Worm (Caenorhabditis elegans) whole organism, L1 larva: ENCODE data around the gene lrr-1.
A peak's percentile ranks its signal among the peaks of the same experiment; 100 is the strongest.

ENCODE experiments used
- C16A3.4 ChIP-seq: fragments of 150-350 bp; optimal IDR thresholded peaks from 2 replicates; lab custom pipeline; 2014; ENCODE audit warnings: missing biosample characterization, missing genetic modification characterization
- C34B4.2 ChIP-seq: sonication (generic microtip); optimal IDR thresholded peaks from 2 replicates; lab custom pipeline; 2017; ENCODE audit warnings: mild to moderate bottlenecking, missing genetic modification characterization, missing compliant biosample characterization
- Y116A8C.19 ChIP-seq: sonication (generic microtip); optimal IDR thresholded peaks from 2 replicates; lab custom pipeline; 2016; ENCODE audit warnings: missing compliant biosample characterization, missing genetic modification characterization, borderline replicate concordance
- aha-1 ChIP-seq: fragments of 150-350 bp; optimal IDR thresholded peaks from 2 replicates; lab custom pipeline; 2014; ENCODE audit warnings: missing biosample characterization, missing genetic modification characterization
- alr-1 ChIP-seq: fragments of 200-800 bp; sonication (Bioruptor generic); optimal IDR thresholded peaks from 2 replicates; lab custom pipeline; 2018; ENCODE audit warnings: borderline replicate concordance, mild to moderate bottlenecking, missing genetic modification characterization, missing compliant biosample characterization
- aly-2 ChIP-seq: fragments of 150-350 bp; optimal IDR thresholded peaks from 2 replicates; lab custom pipeline; 2014; ENCODE audit warnings: missing biosample characterization, missing genetic modification characterization
- ama-1 ChIP-seq: fragments of 150-350 bp; optimal IDR thresholded peaks from 2 replicates; lab custom pipeline; 2014
- blmp-1 ChIP-seq: fragments of 150-350 bp; optimal IDR thresholded peaks from 2 replicates; lab custom pipeline; 2014; ENCODE audit warnings: missing biosample characterization, missing genetic modification characterization
- ceh-63 ChIP-seq: fragments of 200-800 bp; sonication (Bioruptor generic); optimal IDR thresholded peaks from 2 replicates; lab custom pipeline; 2018; ENCODE audit warnings: mild to moderate bottlenecking, missing genetic modification characterization, missing compliant biosample characterization
- ceh-82 ChIP-seq, 3 experiments: fragments of 150-350 bp in 1 of 3; sonication (generic microtip) in 2 of 3; optimal IDR thresholded peaks; 2 replicates each; lab custom pipeline; 2014 to 2017; ENCODE audit warnings: missing biosample characterization in 3 of 3, missing genetic modification characterization in 3 of 3
- ces-1 ChIP-seq: fragments of 150-350 bp; optimal IDR thresholded peaks from 2 replicates; lab custom pipeline; 2014; ENCODE audit warnings: missing biosample characterization, missing genetic modification reagents, missing genetic modification characterization
- dpl-1 ChIP-seq, 3 experiments: fragments of 150-350 bp in 2 of 3; sonication (generic microtip) in 1 of 3; optimal IDR thresholded peaks; 2 replicates each; lab custom pipeline; 2014 to 2017; ENCODE audit warnings: missing biosample characterization in 3 of 3, missing genetic modification characterization in 3 of 3, missing genetic modification reagents in 3 of 3
- dsc-1 ChIP-seq: sonication (generic microtip); optimal IDR thresholded peaks from 2 replicates; lab custom pipeline; 2016; ENCODE audit warnings: mild to moderate bottlenecking, missing genetic modification characterization, missing compliant biosample characterization
- efl-1 ChIP-seq, 4 experiments: fragments of 150-350 bp; optimal IDR thresholded peaks in 3 of 4; peaks in 1 of 4; 1 replicate in 1 of 4; 2 replicates in 3 of 4; lab custom pipeline; 2014; ENCODE audit warnings: missing biosample characterization in 2 of 4, missing genetic modification characterization in 2 of 4, missing genetic modification reagents in 2 of 4
- egl-13 ChIP-seq: sonication (generic microtip); optimal IDR thresholded peaks from 2 replicates; lab custom pipeline; 2016; ENCODE audit warnings: missing genotype, missing genetic modification reagents, missing genetic modification characterization, missing compliant biosample characterization
- egl-27 ChIP-seq, 2 experiments: fragments of 150-350 bp in 1 of 2; sonication (generic microtip); optimal IDR thresholded peaks; 3 replicates each; lab custom pipeline; 2017 to 2018; ENCODE audit warnings: missing biosample characterization in 2 of 2, missing genetic modification characterization in 2 of 2, missing genetic modification reagents in 2 of 2
- ets-5 ChIP-seq: fragments of 200-800 bp; sonication (Bioruptor generic); IDR thresholded peaks from 2 replicates; pipeline ENCODE4 v1.3.6; 2022; ENCODE audit warnings: missing genetic modification characterization, missing compliant biosample characterization
- fkh-10 ChIP-seq: sonication (generic microtip); optimal IDR thresholded peaks from 2 replicates; lab custom pipeline; 2017; ENCODE audit warnings: missing biosample characterization, missing genetic modification reagents, missing genetic modification characterization
- fkh-4 ChIP-seq: sonication (generic microtip); optimal IDR thresholded peaks from 2 replicates; lab custom pipeline; 2016; ENCODE audit warnings: missing compliant biosample characterization, missing genetic modification characterization, borderline replicate concordance
- fos-1 ChIP-seq: fragments of 150-350 bp; optimal IDR thresholded peaks from 2 replicates; lab custom pipeline; 2014; ENCODE audit warnings: missing biosample characterization, missing genetic modification characterization
- grh-1 ChIP-seq: fragments of 200-800 bp; sonication (Bioruptor generic); IDR thresholded peaks from 2 replicates; pipeline ENCODE4 v1.3.6; 2022; ENCODE audit warnings: missing genetic modification reagents, missing genetic modification characterization, missing compliant biosample characterization
- hlh-4 ChIP-seq: sonication (generic microtip); optimal IDR thresholded peaks from 2 replicates; lab custom pipeline; 2016; ENCODE audit warnings: mild to moderate bottlenecking, missing genetic modification characterization, missing compliant biosample characterization
- hpl-2 ChIP-seq: fragments of 150-350 bp; optimal IDR thresholded peaks from 2 replicates; lab custom pipeline; 2014; ENCODE audit warnings: missing biosample characterization, missing genetic modification reagents, missing genetic modification characterization
- irx-1 ChIP-seq: sonication (generic microtip); optimal IDR thresholded peaks from 2 replicates; lab custom pipeline; 2016; ENCODE audit warnings: missing genetic modification characterization, missing compliant biosample characterization
- lin-13 ChIP-seq: fragments of 150-350 bp; optimal IDR thresholded peaks from 2 replicates; lab custom pipeline; 2014; ENCODE audit warnings: missing biosample characterization, missing genetic modification reagents, missing genetic modification characterization
- lin-14 ChIP-seq: fragments of 200-800 bp; sonication (Bioruptor generic); optimal IDR thresholded peaks from 2 replicates; lab custom pipeline; 2018; ENCODE audit warnings: mild to moderate bottlenecking, missing genetic modification characterization, moderate library complexity, missing compliant biosample characterization
- lin-15B ChIP-seq: fragments of 150-350 bp; sonication (generic microtip); optimal IDR thresholded peaks from 3 replicates; lab custom pipeline; 2014; ENCODE audit warnings: missing biosample characterization, missing genetic modification characterization
- lin-39 ChIP-seq: fragments of 150-350 bp; optimal IDR thresholded peaks from 2 replicates; lab custom pipeline; 2014; ENCODE audit warnings: missing biosample characterization, missing genetic modification reagents, missing genetic modification characterization
- lir-3 ChIP-seq: sonication (generic microtip); optimal IDR thresholded peaks from 2 replicates; lab custom pipeline; 2016; ENCODE audit warnings: mild to moderate bottlenecking, missing genetic modification characterization, moderate library complexity, missing compliant biosample characterization; ENCODE audit not compliant: poor library complexity
- lsy-2 ChIP-seq, 2 experiments: fragments of 150-350 bp; optimal IDR thresholded peaks; 2 replicates each; lab custom pipeline; 2014; ENCODE audit warnings: missing biosample characterization in 2 of 2, missing genetic modification characterization in 2 of 2
- mef-2 ChIP-seq: fragments of 150-350 bp; optimal IDR thresholded peaks from 2 replicates; lab custom pipeline; 2014; ENCODE audit warnings: missing biosample characterization, missing genetic modification characterization
- mep-1 ChIP-seq: fragments of 150-350 bp; optimal IDR thresholded peaks from 2 replicates; lab custom pipeline; 2014; ENCODE audit warnings: missing biosample characterization, missing genetic modification characterization
- nhr-11 ChIP-seq: fragments of 150-350 bp; optimal IDR thresholded peaks from 2 replicates; lab custom pipeline; 2014; ENCODE audit warnings: missing biosample characterization, missing genetic modification characterization
- nhr-12 ChIP-seq: sonication (generic microtip); optimal IDR thresholded peaks from 2 replicates; lab custom pipeline; 2017; ENCODE audit warnings: missing biosample characterization, missing genetic modification characterization
- nhr-19 ChIP-seq: fragments of 200-800 bp; sonication (Bioruptor generic); conservative IDR thresholded peaks from 2 replicates; pipeline ENCODE4 v1.3.6; 2022; ENCODE audit warnings: missing genetic modification characterization, missing compliant biosample characterization
- nhr-28 ChIP-seq: fragments of 150-350 bp; optimal IDR thresholded peaks from 2 replicates; lab custom pipeline; 2014; ENCODE audit warnings: missing biosample characterization, missing genetic modification characterization
- nhr-71 ChIP-seq: sonication (generic microtip); optimal IDR thresholded peaks from 2 replicates; lab custom pipeline; 2016; ENCODE audit warnings: mild to moderate bottlenecking, missing genetic modification characterization, moderate library complexity, missing compliant biosample characterization
- nhr-76 ChIP-seq: sonication (generic microtip); optimal IDR thresholded peaks from 2 replicates; lab custom pipeline; 2017; ENCODE audit warnings: missing biosample characterization, missing genetic modification characterization
- nhr-85 ChIP-seq: sonication (generic microtip); peaks from one replicate; lab custom pipeline; 2016; ENCODE audit warnings: missing genetic modification characterization, inconsistent platforms, missing compliant biosample characterization
- nhr-90 ChIP-seq: sonication (generic microtip); optimal IDR thresholded peaks from 2 replicates; lab custom pipeline; 2016; ENCODE audit warnings: mild to moderate bottlenecking, missing genetic modification characterization, missing compliant biosample characterization; ENCODE audit not compliant: poor library complexity
- pag-3 ChIP-seq: sonication (generic microtip); optimal IDR thresholded peaks from 2 replicates; lab custom pipeline; 2017; ENCODE audit warnings: missing genetic modification characterization, mild to moderate bottlenecking, missing compliant biosample characterization, antibody characterized with exemption, borderline replicate concordance; ENCODE audit not compliant: insufficient read depth
- pax-3 ChIP-seq: fragments of 200-800 bp; sonication (Bioruptor generic); optimal IDR thresholded peaks from 2 replicates; lab custom pipeline; 2018; ENCODE audit warnings: mild to moderate bottlenecking, missing genetic modification characterization, moderate library complexity, missing compliant biosample characterization
- pqm-1 ChIP-seq: sonication (generic microtip); optimal IDR thresholded peaks from 3 replicates; lab custom pipeline; 2017; ENCODE audit warnings: missing biosample characterization, missing genetic modification characterization
- rnt-1 ChIP-seq: sonication (generic microtip); optimal IDR thresholded peaks from 2 replicates; lab custom pipeline; 2016; ENCODE audit warnings: mild to moderate bottlenecking, missing genetic modification characterization, moderate library complexity, missing compliant biosample characterization
- skn-1 ChIP-seq: fragments of 150-350 bp; optimal IDR thresholded peaks from 2 replicates; lab custom pipeline; 2014; ENCODE audit warnings: missing biosample characterization, missing genetic modification characterization
- snu-23 ChIP-seq: sonication (generic microtip); optimal IDR thresholded peaks from 2 replicates; lab custom pipeline; 2016; ENCODE audit warnings: missing genetic modification characterization, missing compliant biosample characterization
- sup-37 ChIP-seq: fragments of 200-800 bp; sonication (Bioruptor generic); optimal IDR thresholded peaks from 2 replicates; lab custom pipeline; 2018; ENCODE audit warnings: mild to moderate bottlenecking, missing genetic modification characterization, missing compliant biosample characterization
- vab-15 ChIP-seq: sonication (generic microtip); optimal IDR thresholded peaks from 2 replicates; lab custom pipeline; 2017; ENCODE audit warnings: missing genotype, mild to moderate bottlenecking, missing genetic modification characterization, missing compliant biosample characterization
- xbp-1 ChIP-seq: sonication (generic microtip); optimal IDR thresholded peaks from 2 replicates; lab custom pipeline; 2016; ENCODE audit warnings: missing genetic modification characterization, missing compliant biosample characterization
- zip-4 ChIP-seq: fragments of 200-800 bp; sonication (Bioruptor generic); optimal IDR thresholded peaks from 2 replicates; lab custom pipeline; 2018; ENCODE audit warnings: mild to moderate bottlenecking, missing genetic modification characterization, moderate library complexity, missing compliant biosample characterization
- ztf-11 ChIP-seq, 2 experiments: sonication (generic microtip); optimal IDR thresholded peaks; 2 replicates each; lab custom pipeline; 2016 to 2017; ENCODE audit warnings: missing genetic modification characterization in 2 of 2, missing biosample characterization in 1 of 2, missing compliant biosample characterization in 1 of 2
- ztf-4 ChIP-seq: fragments of 150-350 bp; optimal IDR thresholded peaks from 2 replicates; lab custom pipeline; 2014; ENCODE audit warnings: missing biosample characterization, missing genetic modification characterization

Gene lrr-1

ce11 chrII:5057315-5057714, 21.1 kb upstream of the lrr-1 start (continued):
- TF ChIP-seq ces-1 (GFP tag; lab: Kevin White, UChicago) (no peak), C34B4.2 (tag; lab: Kevin White, UChicago) (no peak), blmp-1 (tag; lab: Kevin White, UChicago) (no peak), pax-3 (tag; lab: Kevin White, UChicago) (peak; percentile 29), fkh-10 (no peak), ets-5 (GFP tag; lab: Robert Waterston, UW) (no peak), grh-1 (GFP tag; lab: Robert Waterston, UW) (0 out of 2 replicates have a peak, but pooled peaks have one; percentile 21), pag-3 (tag; lab: Kevin White, UChicago) (no peak), zip-4 (GFP tag; lab: Kevin White, UChicago) (peak; percentile 32), aly-2 (tag; lab: Kevin White, UChicago) (no peak), lin-14 (GFP tag; lab: Kevin White, UChicago) (peak; percentile 53), pqm-1 (tag; lab: Kevin White, UChicago) (no peak), nhr-19 (GFP tag; lab: Robert Waterston, UW) (peak; percentile 76), efl-1 (optimal IDR thresholded peaks at IDR 0.05; lab: Kevin White, UChicago) (peak; percentile 41 to 67), efl-1 (GFP tag; optimal IDR thresholded peaks at IDR 0.05 in 1 of 2; lab: Kevin White, UChicago) (peak; percentile 39 to 94), vab-15 (tag; lab: Kevin White, UChicago) (no peak), alr-1 (tag; lab: Kevin White, UChicago) (no peak), dpl-1 (GFP tag; optimal IDR thresholded peaks at IDR 0.05; lab: Kevin White, UChicago) (peak; percentile 31 to 47 (median 44)), fkh-4 (tag; lab: Kevin White, UChicago) (no peak), rnt-1 (tag; lab: Kevin White, UChicago) (peak; percentile 85), snu-23 (GFP tag; lab: Kevin White, UChicago) (peak; percentile 79), ztf-4 (tag; lab: Kevin White, UChicago) (no peak), nhr-85 (tag; lab: Kevin White, UChicago) (peak; percentile 81), nhr-28 (tag; lab: Kevin White, UChicago) (no peak), Y116A8C.19 (tag; lab: Kevin White, UChicago) (no peak), sup-37 (GFP tag; lab: Kevin White, UChicago) (no peak), lir-3 (tag; lab: Kevin White, UChicago) (peak; percentile 38), nhr-71 (tag; lab: Kevin White, UChicago) (peak; percentile 74), fos-1 (tag; lab: Kevin White, UChicago) (peak; percentile 29), dsc-1 (tag; lab: Kevin White, UChicago) (peak; percentile 52), ceh-82 (tag; optimal IDR thresholded peaks at IDR 0.05; lab: Kevin White, UChicago) (peak in 2 of 3 experiments; percentile 11), xbp-1 (tag; lab: Kevin White, UChicago) (peak; percentile 49), mep-1 (peak; percentile 67), aha-1 (tag; lab: Kevin White, UChicago) (no peak), lin-13 (GFP tag; lab: Kevin White, UChicago) (peak; percentile 62), lin-15B (tag; lab: Kevin White, UChicago) (no peak), lin-39 (no peak), egl-27 (tag; optimal IDR thresholded peaks at IDR 0.05; lab: Kevin White, UChicago) (no peak), hlh-4 (no peak), ceh-63 (GFP tag; lab: Kevin White, UChicago) (no peak), skn-1 (tag; lab: Kevin White, UChicago) (peak; percentile 43), nhr-11 (tag; lab: Kevin White, UChicago) (no peak), ztf-11 (tag; optimal IDR thresholded peaks at IDR 0.05; lab: Kevin White, UChicago) (no peak), egl-13 (no peak), lsy-2 (tag; optimal IDR thresholded peaks at IDR 0.05; lab: Kevin White, UChicago) (peak; percentile 76 to 79), mef-2 (tag; lab: Kevin White, UChicago) (no peak), ama-1 (no peak), nhr-12 (tag; lab: Kevin White, UChicago) (no peak), C16A3.4 (tag; lab: Kevin White, UChicago) (peak; percentile 44), irx-1 (tag; lab: Kevin White, UChicago) (no peak), hpl-2 (GFP tag; lab: Kevin White, UChicago) (no peak), nhr-90 (tag; lab: Kevin White, UChicago) (peak; percentile 74), nhr-76 (tag; lab: Kevin White, UChicago) (no peak)
